Fruit fly (Drosophila melanogaster) S2 (cell line): ENCODE results near the gene CG10132.

Experiments used
- CG8478 ChIP-seq: fragments of >200 bp; optimal IDR thresholded peaks from 2 replicates; lab custom pipeline; 2018
- CTCF ChIP-seq, 2 experiments: fragments of >200 bp; optimal IDR thresholded peaks; 2 replicates each; lab custom pipeline; 2018

DNA sequence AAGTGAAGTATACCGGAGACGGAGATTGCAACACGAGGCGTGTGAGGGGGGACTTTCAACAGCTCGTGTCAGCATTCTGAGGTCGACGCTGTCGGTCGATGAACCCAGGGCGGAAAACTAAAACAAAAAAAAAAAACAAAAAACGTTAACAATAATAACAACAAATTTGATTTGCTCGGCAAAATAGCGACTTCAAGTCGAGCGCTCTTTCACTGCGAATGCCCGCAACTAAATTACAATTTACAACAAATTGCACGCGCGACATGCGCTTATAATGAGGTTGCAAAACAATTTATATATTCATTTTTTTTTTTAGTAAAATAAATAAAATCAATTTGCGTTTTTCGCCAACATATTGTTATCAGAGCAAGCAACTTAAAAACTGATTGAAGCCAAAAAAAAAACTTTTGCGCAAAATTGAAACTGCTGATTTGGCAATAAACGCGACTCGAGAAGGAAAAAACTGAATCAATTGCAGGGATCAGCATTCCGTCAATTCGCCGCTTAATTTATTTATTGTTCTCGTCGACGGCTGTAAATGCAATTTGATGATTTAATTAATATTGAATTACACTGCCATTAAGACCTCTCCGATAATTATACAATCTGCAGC lies 45.1 kb upstream of the CG10132 start:
- TF ChIP-seq CG8478 (no peak), CTCF (optimal IDR thresholded peaks at IDR 0.05; lab: Kevin White, UChicago) (no peak)
